Worm (Caenorhabditis elegans): ENCODE data around the gene M153.3.

DNA sequence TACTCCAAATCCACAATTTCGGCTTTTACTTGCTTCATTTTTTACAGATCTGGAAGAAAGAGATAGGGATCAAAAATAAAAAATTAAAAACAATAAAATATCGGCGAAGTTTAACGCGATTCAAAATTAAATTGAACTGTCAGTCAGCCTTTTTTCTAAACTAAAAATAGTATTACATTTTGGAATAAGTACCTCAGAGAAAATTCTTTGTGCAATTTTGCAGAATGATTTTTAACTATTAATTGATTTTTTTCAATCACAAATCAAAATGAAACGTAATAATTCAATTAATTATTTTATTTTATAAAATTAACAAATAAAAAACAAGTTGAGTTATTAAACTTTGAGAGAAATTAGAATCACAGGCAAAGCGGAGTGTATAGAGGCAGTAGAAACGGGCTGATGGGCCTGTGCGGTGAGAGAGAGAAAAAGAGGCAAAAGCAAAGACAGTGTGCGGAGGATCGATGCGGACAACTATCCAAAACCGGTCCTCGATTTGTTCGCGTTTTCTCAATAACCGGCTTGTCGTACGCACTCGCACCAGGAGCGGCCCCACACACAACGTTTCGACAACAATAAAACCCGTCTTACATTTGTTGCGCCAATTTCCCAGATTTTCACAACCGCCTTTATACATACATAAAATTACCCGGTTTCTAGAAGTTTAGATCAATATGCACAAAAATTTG, 17.5 kb downstream of the M153.3 start, which contains the start of gene F57G12.2:
- TF ChIP-seq sox-2 (GFP tag; IDR thresholded peaks at IDR 0.05) (no peak), npax-4 (tag; optimal IDR thresholded peaks at IDR 0.05) (no peak), unc-86 (tag; optimal IDR thresholded peaks at IDR 0.05) (no peak), ztf-16 (tag; optimal IDR thresholded peaks at IDR 0.05) (no peak), hlh-30 (tag; optimal IDR thresholded peaks at IDR 0.05; ENCODE audit: insufficient read depth) (no peak), pha-4 (tag; optimal IDR thresholded peaks at IDR 0.05) (no peak), ceh-31 (tag; optimal IDR thresholded peaks at IDR 0.05) (no peak)

Measured in whole organism, late embryonic.